Worm (Caenorhabditis elegans) whole organism, L2 larva: ENCODE results near the gene pals-30.
"Not testable (repeated sequence)": the region's sequence is repeated elsewhere in the genome, so short reads cannot be mapped to it uniquely, and the experiment has no call there.

ENCODE experiments used
- C34F6.9 ChIP-seq: fragments of 150-350 bp; optimal IDR thresholded peaks from 2 replicates; lab custom pipeline; 2014; ENCODE audit warnings: missing biosample characterization, missing genetic modification characterization
- F13H6.1 ChIP-seq: sonication (generic microtip); optimal IDR thresholded peaks from 2 replicates; lab custom pipeline; 2016; ENCODE audit warnings: missing genetic modification characterization, missing compliant biosample characterization
- R02D3.7 ChIP-seq: fragments of 150-350 bp; optimal IDR thresholded peaks from 2 replicates; lab custom pipeline; 2014; ENCODE audit warnings: missing biosample characterization, missing genetic modification characterization
- Y55F3AM.14 ChIP-seq: fragments of 200-800 bp; sonication (Bioruptor generic); optimal IDR thresholded peaks from 2 replicates; lab custom pipeline; 2018; ENCODE audit warnings: mild to moderate bottlenecking, missing genetic modification characterization, missing compliant biosample characterization
- ZK546.5 ChIP-seq: sonication (generic microtip); optimal IDR thresholded peaks from 2 replicates; lab custom pipeline; 2017; ENCODE audit warnings: missing biosample characterization, missing genetic modification characterization
- alr-1 ChIP-seq: fragments of 150-350 bp; optimal IDR thresholded peaks from 2 replicates; lab custom pipeline; 2014; ENCODE audit warnings: missing biosample characterization, missing genetic modification characterization
- aly-2 ChIP-seq: fragments of 150-350 bp; optimal IDR thresholded peaks from 2 replicates; lab custom pipeline; 2014; ENCODE audit warnings: missing biosample characterization, missing genetic modification characterization
- ama-1 ChIP-seq: fragments of 150-350 bp; optimal IDR thresholded peaks from 2 replicates; lab custom pipeline; 2018; ENCODE audit warnings: inconsistent platforms
- blmp-1 ChIP-seq: sonication (generic microtip); optimal IDR thresholded peaks from 2 replicates; lab custom pipeline; 2017; ENCODE audit warnings: missing genetic modification characterization, mild to moderate bottlenecking, missing compliant biosample characterization, antibody characterized with exemption, moderate library complexity; ENCODE audit not compliant: insufficient read depth
- ceh-16 ChIP-seq: fragments of 150-350 bp; optimal IDR thresholded peaks from 2 replicates; lab custom pipeline; 2014; ENCODE audit warnings: missing biosample characterization, missing genetic modification characterization
- ceh-82 ChIP-seq: fragments of 150-350 bp; optimal IDR thresholded peaks from 2 replicates; lab custom pipeline; 2014; ENCODE audit warnings: missing biosample characterization, missing genetic modification characterization
- crh-2 ChIP-seq: sonication (generic microtip); optimal IDR thresholded peaks from 2 replicates; lab custom pipeline; 2017; ENCODE audit warnings: missing biosample characterization, missing genetic modification characterization
- dmd-4 ChIP-seq: sonication (generic microtip); optimal IDR thresholded peaks from 2 replicates; lab custom pipeline; 2017; ENCODE audit warnings: missing biosample characterization, missing genetic modification characterization
- egl-27 ChIP-seq: sonication (generic microtip); optimal IDR thresholded peaks from 3 replicates; lab custom pipeline; 2017; ENCODE audit warnings: missing biosample characterization, missing genetic modification reagents, missing genetic modification characterization
- elt-1 ChIP-seq: fragments of 150-350 bp; optimal IDR thresholded peaks from 2 replicates; lab custom pipeline; 2014; ENCODE audit warnings: missing biosample characterization, missing genetic modification characterization
- elt-3 ChIP-seq: sonication (generic microtip); optimal IDR thresholded peaks from 2 replicates; lab custom pipeline; 2017; ENCODE audit warnings: missing biosample characterization, missing genetic modification characterization
- fos-1 ChIP-seq: fragments of 150-350 bp; optimal IDR thresholded peaks from 2 replicates; lab custom pipeline; 2014; ENCODE audit warnings: missing biosample characterization, missing genetic modification characterization
- gmeb-1 ChIP-seq: fragments of 150-350 bp; optimal IDR thresholded peaks from 2 replicates; lab custom pipeline; 2014; ENCODE audit warnings: missing biosample characterization, missing genetic modification characterization
- lin-11 ChIP-seq: fragments of 150-350 bp; sonication (generic microtip); optimal IDR thresholded peaks from 2 replicates; lab custom pipeline; 2014; ENCODE audit warnings: missing biosample characterization, missing genetic modification characterization, inconsistent platforms, mixed read lengths
- lin-13 ChIP-seq: fragments of 150-350 bp; optimal IDR thresholded peaks from 2 replicates; lab custom pipeline; 2014; ENCODE audit warnings: missing biosample characterization, missing genetic modification reagents, missing genetic modification characterization
- lin-39 ChIP-seq: fragments of 150-350 bp; optimal IDR thresholded peaks from 2 replicates; lab custom pipeline; 2014; ENCODE audit warnings: missing biosample characterization, missing genetic modification reagents, missing genetic modification characterization
- lsy-2 ChIP-seq, 2 experiments: fragments of 150-350 bp in 1 of 2; sonication (generic microtip) in 1 of 2; optimal IDR thresholded peaks; 2 replicates each; lab custom pipeline; 2014 to 2017; ENCODE audit warnings: missing biosample characterization in 2 of 2, missing genetic modification characterization in 2 of 2
- mab-5 ChIP-seq: fragments of 150-350 bp; optimal IDR thresholded peaks from 2 replicates; lab custom pipeline; 2014; ENCODE audit warnings: missing biosample characterization, missing genetic modification characterization
- mbf-1 ChIP-seq: sonication (generic microtip); optimal IDR thresholded peaks from 2 replicates; lab custom pipeline; 2017; ENCODE audit warnings: missing biosample characterization, missing genetic modification characterization
- mdl-1 ChIP-seq, 2 experiments: fragments of 150-350 bp in 1 of 2; sonication (generic microtip) in 1 of 2; optimal IDR thresholded peaks; 2 replicates each; lab custom pipeline; 2017; ENCODE audit warnings: missing biosample characterization in 2 of 2, missing genetic modification characterization in 2 of 2
- nhr-10 ChIP-seq: sonication (generic microtip); optimal IDR thresholded peaks from 2 replicates; lab custom pipeline; 2017; ENCODE audit warnings: missing biosample characterization, missing genetic modification characterization
- nhr-11 ChIP-seq: fragments of 150-350 bp; optimal IDR thresholded peaks from 2 replicates; lab custom pipeline; 2014; ENCODE audit warnings: missing biosample characterization, missing genetic modification characterization
- nhr-12 ChIP-seq: fragments of 150-350 bp; optimal IDR thresholded peaks from 2 replicates; lab custom pipeline; 2014; ENCODE audit warnings: missing biosample characterization, missing genetic modification characterization
- nhr-129 ChIP-seq: fragments of 150-350 bp; optimal IDR thresholded peaks from 2 replicates; lab custom pipeline; 2014; ENCODE audit warnings: missing biosample characterization, missing genetic modification characterization
- nhr-21 ChIP-seq: fragments of 150-350 bp; optimal IDR thresholded peaks from 2 replicates; lab custom pipeline; 2014; ENCODE audit warnings: missing biosample characterization, missing genetic modification characterization
- nhr-23 ChIP-seq: fragments of 150-350 bp; optimal IDR thresholded peaks from 2 replicates; lab custom pipeline; 2014; ENCODE audit warnings: missing biosample characterization, missing genetic modification reagents, missing genetic modification characterization
- nhr-237 ChIP-seq: fragments of 150-350 bp; optimal IDR thresholded peaks from 2 replicates; lab custom pipeline; 2014; ENCODE audit warnings: missing biosample characterization, missing genetic modification characterization
- nhr-25 ChIP-seq: fragments of 150-350 bp; sonication (generic microtip); optimal IDR thresholded peaks from 3 replicates; lab custom pipeline; 2014; ENCODE audit warnings: missing biosample characterization, missing genetic modification characterization
- nhr-6 ChIP-seq: fragments of 150-350 bp; optimal IDR thresholded peaks from 2 replicates; lab custom pipeline; 2014; ENCODE audit warnings: missing biosample characterization, missing genetic modification characterization
- nhr-77 ChIP-seq: fragments of 150-350 bp; optimal IDR thresholded peaks from 2 replicates; lab custom pipeline; 2014; ENCODE audit warnings: missing biosample characterization, missing genetic modification characterization
- peb-1 ChIP-seq: fragments of 150-350 bp; optimal IDR thresholded peaks from 2 replicates; lab custom pipeline; 2014; ENCODE audit warnings: missing biosample characterization, missing genetic modification characterization
- sem-4 ChIP-seq: fragments of 150-350 bp; optimal IDR thresholded peaks from 2 replicates; lab custom pipeline; 2014; ENCODE audit warnings: missing biosample characterization, missing genetic modification reagents, missing genetic modification characterization
- skn-1 ChIP-seq: sonication (generic microtip); optimal IDR thresholded peaks from 2 replicates; lab custom pipeline; 2017; ENCODE audit warnings: missing biosample characterization, missing genetic modification characterization
- sma-3 ChIP-seq: sonication (generic microtip); optimal IDR thresholded peaks from 2 replicates; lab custom pipeline; 2016; ENCODE audit warnings: missing genetic modification reagents, missing genetic modification characterization, missing compliant biosample characterization
- sma-9 ChIP-seq, 2 experiments: fragments of 150-350 bp in 1 of 2; sonication (generic microtip) in 1 of 2; optimal IDR thresholded peaks; 2 replicates each; lab custom pipeline; 2014 to 2016; ENCODE audit warnings: missing genetic modification characterization in 2 of 2, mild to moderate bottlenecking in 1 of 2, missing biosample characterization in 1 of 2, missing compliant biosample characterization in 1 of 2, missing genetic modification reagents in 1 of 2, moderate library complexity in 1 of 2
- snpc-4 ChIP-seq: fragments of 150-350 bp; optimal IDR thresholded peaks from 2 replicates; lab custom pipeline; 2014; ENCODE audit warnings: missing biosample characterization, missing genetic modification characterization
- unc-39 ChIP-seq: fragments of 150-350 bp; optimal IDR thresholded peaks from 2 replicates; lab custom pipeline; 2014; ENCODE audit warnings: missing biosample characterization, missing genetic modification characterization
- unc-55 ChIP-seq: fragments of 150-350 bp; sonication (generic microtip); optimal IDR thresholded peaks from 3 replicates; lab custom pipeline; 2014; ENCODE audit warnings: missing biosample characterization, missing genetic modification reagents, missing genetic modification characterization
- unc-62 ChIP-seq: fragments of 150-350 bp; optimal IDR thresholded peaks from 2 replicates; lab custom pipeline; 2014; ENCODE audit warnings: missing biosample characterization, missing genetic modification reagents, missing genetic modification characterization
- zag-1 ChIP-seq: fragments of 150-350 bp; optimal IDR thresholded peaks from 2 replicates; lab custom pipeline; 2014; ENCODE audit warnings: missing biosample characterization, missing genetic modification characterization
- ztf-1 ChIP-seq: fragments of 200-800 bp; sonication (Bioruptor generic); conservative IDR thresholded peaks from 2 replicates; pipeline ENCODE4 v1.3.6; 2022; ENCODE audit warnings: missing genetic modification characterization, missing compliant biosample characterization
- ztf-11 ChIP-seq: sonication (generic microtip); optimal IDR thresholded peaks from 2 replicates; lab custom pipeline; 2017; ENCODE audit warnings: missing biosample characterization, missing genetic modification characterization
- ztf-4 ChIP-seq: fragments of 150-350 bp; optimal IDR thresholded peaks from 2 replicates; lab custom pipeline; 2014; ENCODE audit warnings: missing biosample characterization, missing genetic modification characterization

The pals-30 gene

ce11 chrIV:14551870-14552269, at the start of gene pals-30:
Gene pals-30 (minus strand): TSS chrIV:14551970.
- not testable (repeated sequence) for TF ChIP-seq ZK546.5 (tag; lab: Kevin White, UChicago); elt-3; nhr-21 (tag; lab: Kevin White, UChicago)

ce11 chrIV:14599321-14599720, 47.6 kb upstream of the pals-30 start:
- peak; percentile 24 for TF ChIP-seq nhr-129 (tag; lab: Kevin White, UChicago)
- peak; percentile 15 for TF ChIP-seq sma-9 (GFP tag; optimal IDR thresholded peaks at IDR 0.05; lab: Kevin White, UChicago)
- TF ChIP-seq sma-9 (tag; optimal IDR thresholded peaks at IDR 0.05; lab: Kevin White, UChicago) = no peak
- TF ChIP-seq C34F6.9 (tag; lab: Kevin White, UChicago) = no peak

- TF ChIP-seq crh-2 = peak; percentile 97
- peak; percentile 76 for TF ChIP-seq gmeb-1 (tag; lab: Kevin White, UChicago)
- peak; percentile 97 for TF ChIP-seq nhr-25 (tag; lab: Kevin White, UChicago)
- TF ChIP-seq skn-1 (tag; lab: Kevin White, UChicago) = peak; percentile 83
- TF ChIP-seq zag-1 (tag; lab: Kevin White, UChicago) = no peak
- peak; percentile 100 for TF ChIP-seq sma-9 (GFP tag; optimal IDR thresholded peaks at IDR 0.05; lab: Kevin White, UChicago)
- TF ChIP-seq sma-9 (tag; optimal IDR thresholded peaks at IDR 0.05; lab: Kevin White, UChicago) = peak; percentile 93
- TF ChIP-seq nhr-237 (tag; lab: Kevin White, UChicago) = no peak
- no peak for TF ChIP-seq ama-1 (lab: Kevin White, UChicago)
- TF ChIP-seq ceh-16 = no peak
- TF ChIP-seq sma-3 (GFP tag; lab: Kevin White, UChicago) = peak; percentile 99
- peak; percentile 96 for TF ChIP-seq fos-1 (tag; lab: Kevin White, UChicago)
- TF ChIP-seq lin-39 (tag; lab: Kevin White, UChicago) = no peak
- no peak for TF ChIP-seq snpc-4 (tag; lab: Kevin White, UChicago)
- TF ChIP-seq unc-55 (GFP tag; lab: Kevin White, UChicago) = no peak
- no peak for TF ChIP-seq nhr-23 (tag; lab: Kevin White, UChicago)
- TF ChIP-seq aly-2 (tag; lab: Kevin White, UChicago) = no peak
- TF ChIP-seq nhr-129 (tag; lab: Kevin White, UChicago) = peak; percentile 93
- no peak for TF ChIP-seq ceh-82 (tag; lab: Kevin White, UChicago)
- no peak for TF ChIP-seq unc-39
- peak; percentile 94 for TF ChIP-seq egl-27 (tag; lab: Kevin White, UChicago)
- TF ChIP-seq C34F6.9 (tag; lab: Kevin White, UChicago) = peak; percentile 35
- TF ChIP-seq blmp-1 (tag; lab: Kevin White, UChicago) = peak; percentile 86
- TF ChIP-seq ztf-11 (tag; lab: Kevin White, UChicago) = no peak
- peak; percentile 51 for TF ChIP-seq sem-4
- TF ChIP-seq ztf-4 (tag; lab: Kevin White, UChicago) = peak; percentile 50
- no peak for TF ChIP-seq ztf-1 (GFP tag; lab: Robert Waterston, UW)
- TF ChIP-seq nhr-21 (tag; lab: Kevin White, UChicago) = peak; percentile 97
- peak; percentile 94 for TF ChIP-seq F13H6.1 (tag; lab: Kevin White, UChicago)
- no peak for TF ChIP-seq unc-62 (GFP tag; lab: Kevin White, UChicago)
- no peak for TF ChIP-seq nhr-10
- no peak for TF ChIP-seq nhr-12
- TF ChIP-seq mdl-1 (tag; optimal IDR thresholded peaks at IDR 0.05; lab: Kevin White, UChicago) = peak; percentile 78 to 92
- TF ChIP-seq peb-1 (tag; lab: Kevin White, UChicago) = no peak
- no peak for TF ChIP-seq alr-1 (tag; lab: Kevin White, UChicago)
- no peak for TF ChIP-seq elt-1 (tag; lab: Kevin White, UChicago)
- peak; percentile 5 for TF ChIP-seq nhr-77 (tag; lab: Kevin White, UChicago)
- TF ChIP-seq dmd-4 (tag; lab: Kevin White, UChicago) = no peak
- TF ChIP-seq lin-11 (tag; lab: Kevin White, UChicago) = no peak
- TF ChIP-seq mab-5 (tag; lab: Kevin White, UChicago) = no peak
- no peak for TF ChIP-seq mbf-1 (tag; lab: Kevin White, UChicago)
- TF ChIP-seq R02D3.7 (tag; lab: Kevin White, UChicago) = no peak
- TF ChIP-seq lin-13 (GFP tag; lab: Kevin White, UChicago) = peak; percentile 58
- TF ChIP-seq nhr-11 (tag; lab: Kevin White, UChicago) = no peak
- TF ChIP-seq lsy-2 (tag; optimal IDR thresholded peaks at IDR 0.05; lab: Kevin White, UChicago) = peak; percentile 7 to 92
- TF ChIP-seq nhr-6 (tag; lab: Kevin White, UChicago) = peak; percentile 89
- no peak for TF ChIP-seq elt-3
- TF ChIP-seq ZK546.5 (tag; lab: Kevin White, UChicago) = no peak
- peak; percentile 91 for TF ChIP-seq Y55F3AM.14 (GFP tag; lab: Kevin White, UChicago)
These were observed 42.5 kb upstream of the pals-30 start for ce11 chrIV:14594249-14594648.
